Worm (Caenorhabditis elegans): Measurements from ENCODE around the gene srbc-3.

srbc-3 gene

ce11 chrV:3357106-3357505 is 48.8 kb downstream of the srbc-3 start, which contains the start of gene scrm-3:
TSS of gene scrm-3 (minus strand) at chrV:3357206.
- TF ChIP-seq W03F9.2 (tag; optimal IDR thresholded peaks at IDR 0.05) = no peak
- no peak for TF ChIP-seq him-1 (tag; optimal IDR thresholded peaks at IDR 0.05)
- TF ChIP-seq dao-5 (tag; optimal IDR thresholded peaks at IDR 0.05) = no peak

- no peak for TF ChIP-seq dao-5 (tag; optimal IDR thresholded peaks at IDR 0.05)
- no peak for TF ChIP-seq him-1 (tag; optimal IDR thresholded peaks at IDR 0.05)
These were observed 50.0 kb downstream of the srbc-3 start, which contains the start of gene C04E12.5 for ce11 chrV:3358267-3358666. TSS of gene C04E12.5 (plus strand) at chrV:3358567.
